Worm (Caenorhabditis elegans): ENCODE measurements around the gene frpr-1.

The frpr-1 gene

ce11 chrX:8109531-8109930 is 19.9 kb downstream of the frpr-1 start (continued):
- TF ChIP-seq rcor-1 (GFP tag; IDR thresholded peaks at IDR 0.05) (no peak), gei-17 (GFP tag; optimal IDR thresholded peaks at IDR 0.05) (no peak), K11D2.4 (GFP tag; IDR thresholded peaks at IDR 0.05) (no peak), mcd-1 (GFP tag; IDR thresholded peaks at IDR 0.05) (no peak), F22D6.2 (tag; optimal IDR thresholded peaks at IDR 0.05) (no peak), lin-35 (GFP tag; optimal IDR thresholded peaks at IDR 0.05) (no peak), F57C9.4 (tag; optimal IDR thresholded peaks at IDR 0.05) (no peak), ekl-4 (GFP tag; IDR thresholded peaks at IDR 0.05) (no peak), dpff-1 (tag; optimal IDR thresholded peaks at IDR 0.05) (no peak), zim-3 (tag; optimal IDR thresholded peaks at IDR 0.05) (no peak)

ce11 chrX:8107921-8108320 is 21.5 kb downstream of the frpr-1 start, which contains the start of gene K07E3.9:
Gene K07E3.9, plus strand, starts transcription at chrX:8108221.
- TF ChIP-seq unc-62 (GFP tag; optimal IDR thresholded peaks at IDR 0.05) = no peak
- no peak for TF ChIP-seq cebp-1 (GFP tag; IDR thresholded peaks at IDR 0.05)
- TF ChIP-seq cebp-1 (tag; optimal IDR thresholded peaks at IDR 0.05) = no peak
- TF ChIP-seq F52B5.7 (tag; optimal IDR thresholded peaks at IDR 0.05) = no peak
- TF ChIP-seq fkh-3 (tag; optimal IDR thresholded peaks at IDR 0.05) = no peak
- TF ChIP-seq T26A5.8 (tag; optimal IDR thresholded peaks at IDR 0.05) = no peak
- no peak for TF ChIP-seq ceh-40 (GFP tag; IDR thresholded peaks at IDR 0.05)
- no peak for TF ChIP-seq xnd-1 (tag; optimal IDR thresholded peaks at IDR 0.05)
- TF ChIP-seq ztf-3 (GFP tag; optimal IDR thresholded peaks at IDR 0.05) = no peak
- no peak for TF ChIP-seq ceh-27 (GFP tag; optimal IDR thresholded peaks at IDR 0.05)
- no peak for TF ChIP-seq tlf-1 (GFP tag; optimal IDR thresholded peaks at IDR 0.05)
- TF ChIP-seq F57C9.4 (tag; optimal IDR thresholded peaks at IDR 0.05) = no peak
- no peak for TF ChIP-seq lag-1 (GFP tag; IDR thresholded peaks at IDR 0.05)
- TF ChIP-seq F22D6.2 (tag; optimal IDR thresholded peaks at IDR 0.05) = no peak
- no peak for TF ChIP-seq F33H1.4 (GFP tag; IDR thresholded peaks at IDR 0.05)
- no peak for TF ChIP-seq madf-8 (GFP tag; conservative IDR thresholded peaks at IDR 0.05)

- TF ChIP-seq hmg-1.2 (GFP tag; IDR thresholded peaks at IDR 0.05) = peak; percentile 63; the same call in 1 of the 2 replicates
- no peak for TF ChIP-seq mes-4 (tag; optimal IDR thresholded peaks at IDR 0.05)
- TF ChIP-seq K12H6.12 (tag; optimal IDR thresholded peaks at IDR 0.05) = no peak
- no peak for TF ChIP-seq hrde-1 (tag; optimal IDR thresholded peaks at IDR 0.05; ENCODE audit: borderline replicate concordance)
- peak; percentile 8 for TF ChIP-seq nhr-80 (tag; optimal IDR thresholded peaks at IDR 0.05)
- peak; percentile 23 for TF ChIP-seq ZK185.1 (tag; optimal IDR thresholded peaks at IDR 0.05; ENCODE audit: poor library complexity, severe bottlenecking)
- no peak for TF ChIP-seq pha-4 (tag; optimal IDR thresholded peaks at IDR 0.05)
- no peak for TF ChIP-seq attf-3 (GFP tag; conservative IDR thresholded peaks at IDR 0.05)
- no peak for TF ChIP-seq T07F8.4 (tag; optimal IDR thresholded peaks at IDR 0.05)
- TF ChIP-seq xnd-1 (tag; optimal IDR thresholded peaks at IDR 0.05) = no peak
- TF ChIP-seq gei-17 (GFP tag; optimal IDR thresholded peaks at IDR 0.05) = peak; percentile 40
- TF ChIP-seq lin-40 (tag; optimal IDR thresholded peaks at IDR 0.05) = peak; percentile 57
- TF ChIP-seq sdz-38 (tag; optimal IDR thresholded peaks at IDR 0.05) = no peak
- no peak for TF ChIP-seq cebp-2 (GFP tag; IDR thresholded peaks at IDR 0.05)
Measured at ce11 chrX:8103899-8104298, 25.5 kb downstream of the frpr-1 start, which contains the start of gene K07E3.2. Gene K07E3.2, plus strand, starts transcription at chrX:8104298.
